Worm (Caenorhabditis elegans): ENCODE measurements around the gene F15G9.2.

DNA sequence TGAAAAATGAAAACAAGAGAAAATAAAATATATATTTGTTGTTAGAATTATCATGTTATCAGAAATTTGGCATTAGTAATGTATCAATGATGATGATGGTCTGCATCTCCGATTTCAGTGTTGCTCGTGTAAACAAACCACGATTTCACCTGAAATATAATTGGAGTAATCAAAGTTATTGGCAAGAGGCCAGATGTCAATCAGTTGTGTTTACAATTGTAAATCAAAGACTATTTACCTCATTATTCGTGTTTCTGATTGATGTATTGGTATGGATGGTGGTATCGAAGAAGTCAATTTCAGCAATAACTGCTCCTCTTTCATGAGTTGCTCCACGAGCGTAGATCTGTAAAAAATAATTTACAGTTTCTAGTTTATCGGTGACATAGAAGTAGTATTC, 37.5 kb downstream of the F15G9.2 start:
- TF ChIP-seq aly-2 (tag; optimal IDR thresholded peaks at IDR 0.05) (no peak), ama-1 (optimal IDR thresholded peaks at IDR 0.05) (no peak), lsy-2 (tag; optimal IDR thresholded peaks at IDR 0.05) (no peak), mab-5 (tag; optimal IDR thresholded peaks at IDR 0.05) (no peak), snpc-4 (tag; optimal IDR thresholded peaks at IDR 0.05) (no peak), ztf-11 (tag; optimal IDR thresholded peaks at IDR 0.05) (no peak), nhr-25 (tag; optimal IDR thresholded peaks at IDR 0.05) (no peak)

All from whole organism, L2 larva.